Worm (Caenorhabditis elegans): ENCODE data around the gene mak-2.
"Not testable (repeated sequence)": the region's sequence is repeated elsewhere in the genome, so short reads cannot be mapped to it uniquely, and the experiment has no call there.

Gene mak-2

ce11 chrIV:878634-879033 is 6.5 kb upstream of the mak-2 start:
- TF ChIP-seq unc-62 (GFP tag; optimal IDR thresholded peaks at IDR 0.05 in 1 of 2) (peak in 1 of 2 experiments; percentile 22), unc-62 (tag; optimal IDR thresholded peaks at IDR 0.05) (no peak), hmg-1.1 (GFP tag; IDR thresholded peaks at IDR 0.05) (no peak)

- TF ChIP-seq dmd-6, Y48G9A.11, daf-8 (GFP tag; IDR thresholded peaks at IDR 0.05): not testable (repeated sequence)
These were observed 19.8 kb downstream of the mak-2 start, which contains the start of gene fbxc-12 for ce11 chrIV:904963-905362. Gene fbxc-12, plus strand, starts transcription at chrIV:905263.

- TF ChIP-seq nhr-6 (tag; optimal IDR thresholded peaks at IDR 0.05) (no peak), aha-1 (tag) (peak; percentile 84), D1046.2 (GFP tag; IDR thresholded peaks at IDR 0.05) (0 out of 2 replicates have a peak, but pooled peaks have one; percentile 60)
These were observed 29.7 kb downstream of the mak-2 start for ce11 chrIV:914856-915255.

ce11 chrIV:917640-918039 is 32.5 kb downstream of the mak-2 start:
- no peak for TF ChIP-seq arid-1 (GFP tag; conservative IDR thresholded peaks at IDR 0.05)
- TF ChIP-seq unc-62 (GFP tag; optimal IDR thresholded peaks at IDR 0.05 in 1 of 2) = peak in 1 of 2 experiments; percentile 91
- TF ChIP-seq unc-62 (tag; optimal IDR thresholded peaks at IDR 0.05) = no peak
- TF ChIP-seq unc-130 (GFP tag; optimal IDR thresholded peaks at IDR 0.05) = no peak
- no peak for TF ChIP-seq vab-7 (GFP tag; IDR thresholded peaks at IDR 0.05)

ce11 chrIV:919690-920089 is 34.5 kb downstream of the mak-2 start, which contains the start of gene F58H7.5:
Gene F58H7.5, plus strand, starts transcription at chrIV:919990.
- TF ChIP-seq zip-2 (tag; optimal IDR thresholded peaks at IDR 0.05) = no peak
- no peak for TF ChIP-seq nhr-111 (GFP tag; optimal IDR thresholded peaks at IDR 0.05)
- no peak for TF ChIP-seq unc-130 (GFP tag; optimal IDR thresholded peaks at IDR 0.05)
- no peak for TF ChIP-seq ceh-28 (tag; optimal IDR thresholded peaks at IDR 0.05)
- TF ChIP-seq lin-29 (GFP tag; IDR thresholded peaks at IDR 0.05) = no peak
- TF ChIP-seq lin-1 (GFP tag; IDR thresholded peaks at IDR 0.05) = no peak
- TF ChIP-seq spr-3 (GFP tag; optimal IDR thresholded peaks at IDR 0.05) = no peak
- TF ChIP-seq D1046.2 (GFP tag; IDR thresholded peaks at IDR 0.05) = no peak
- TF ChIP-seq egl-27 (tag; optimal IDR thresholded peaks at IDR 0.05) = no peak
- TF ChIP-seq lim-7 (GFP tag; IDR thresholded peaks at IDR 0.05) = no peak
- TF ChIP-seq gei-8 (GFP tag; optimal IDR thresholded peaks at IDR 0.05) = no peak
- TF ChIP-seq dmd-9 (GFP tag; IDR thresholded peaks at IDR 0.05) = no peak
- TF ChIP-seq ceh-62 (tag; optimal IDR thresholded peaks at IDR 0.05) = no peak
- no peak for TF ChIP-seq aly-2 (tag; optimal IDR thresholded peaks at IDR 0.05)
- no peak for TF ChIP-seq zag-1 (tag; optimal IDR thresholded peaks at IDR 0.05)
- TF ChIP-seq pqm-1 (tag; optimal IDR thresholded peaks at IDR 0.05) = no peak
- no peak for TF ChIP-seq nhr-76 (tag; optimal IDR thresholded peaks at IDR 0.05)
- no peak for TF ChIP-seq lin-39 (tag; optimal IDR thresholded peaks at IDR 0.05)

ce11 chrIV:924323-924932 is 39.3 kb downstream of the mak-2 start, which contains the start of gene lgc-30:
Gene lgc-30, plus strand, starts transcription at chrIV:924882.
- TF ChIP-seq zfp-3 (GFP tag; conservative IDR thresholded peaks at IDR 0.05) = no peak
- TF ChIP-seq mdt-29 (GFP tag; IDR thresholded peaks at IDR 0.05) = no peak
- TF ChIP-seq gei-8 (GFP tag; optimal IDR thresholded peaks at IDR 0.05) = no peak
- TF ChIP-seq mxl-3 (GFP tag; optimal IDR thresholded peaks at IDR 0.05) = no peak
- TF ChIP-seq snpc-1.2 (GFP tag; IDR thresholded peaks at IDR 0.05) = no peak
